Worm (Caenorhabditis elegans) whole organism, late embryonic: ENCODE results near the gene Y56A3A.16.
"Not testable (repeated sequence)": the region's sequence is repeated elsewhere in the genome, so short reads cannot be mapped to it uniquely, and the experiment has no call there.

Source experiments
- C08G9.2 ChIP-seq: sonication (generic microtip); optimal IDR thresholded peaks from 2 replicates; lab custom pipeline; 2016; ENCODE audit warnings: mild to moderate bottlenecking, missing genetic modification characterization, moderate library complexity, missing compliant biosample characterization
- C38D4.7 ChIP-seq: fragments of 200-800 bp; sonication (Bioruptor generic); optimal IDR thresholded peaks from 2 replicates; lab custom pipeline; 2018; ENCODE audit warnings: mild to moderate bottlenecking, missing genetic modification characterization, moderate library complexity, missing compliant biosample characterization
- K02D7.2 ChIP-seq: sonication (generic microtip); optimal IDR thresholded peaks from 2 replicates; lab custom pipeline; 2017; ENCODE audit warnings: mild to moderate bottlenecking, missing genetic modification characterization, missing compliant biosample characterization
- ceh-18 ChIP-seq: sonication (generic microtip); optimal IDR thresholded peaks from 2 replicates; lab custom pipeline; 2016; ENCODE audit warnings: missing genetic modification characterization, missing compliant biosample characterization
- ceh-19 ChIP-seq: fragments of 200-800 bp; sonication (Bioruptor generic); optimal IDR thresholded peaks from 2 replicates; lab custom pipeline; 2018; ENCODE audit warnings: mild to moderate bottlenecking, missing genetic modification characterization, missing compliant biosample characterization
- ceh-2 ChIP-seq: sonication (generic microtip); optimal IDR thresholded peaks from 2 replicates; lab custom pipeline; 2016; ENCODE audit warnings: missing genotype, missing genetic modification characterization, missing compliant biosample characterization
- ceh-22 ChIP-seq: sonication (generic microtip); optimal IDR thresholded peaks from 2 replicates; lab custom pipeline; 2017; ENCODE audit warnings: missing biosample characterization, missing genetic modification characterization
- ceh-24 ChIP-seq: sonication (generic microtip); optimal IDR thresholded peaks from 2 replicates; lab custom pipeline; 2016; ENCODE audit warnings: mild to moderate bottlenecking, missing genetic modification characterization, missing compliant biosample characterization
- ceh-45 ChIP-seq: fragments of 200-800 bp; sonication (Bioruptor generic); IDR thresholded peaks from 2 replicates; pipeline ENCODE4 v1.3.6; 2022; ENCODE audit warnings: missing genetic modification reagents, missing genetic modification characterization, missing compliant biosample characterization
- ceh-48 ChIP-seq: sonication (generic microtip); optimal IDR thresholded peaks from 2 replicates; lab custom pipeline; 2016; ENCODE audit warnings: missing genetic modification characterization, inconsistent platforms, missing compliant biosample characterization
- ceh-6 ChIP-seq: fragments of 200-800 bp; sonication (Bioruptor generic); optimal IDR thresholded peaks from 2 replicates; lab custom pipeline; 2018; ENCODE audit warnings: mild to moderate bottlenecking, missing genetic modification characterization, missing compliant biosample characterization
- ceh-9 ChIP-seq: sonication (generic microtip); optimal IDR thresholded peaks from 2 replicates; lab custom pipeline; 2016; ENCODE audit warnings: mild to moderate bottlenecking, missing genetic modification characterization, inconsistent platforms, missing compliant biosample characterization
- che-1 ChIP-seq: sonication (generic microtip); optimal IDR thresholded peaks from 2 replicates; lab custom pipeline; 2016; ENCODE audit warnings: mild to moderate bottlenecking, missing genetic modification characterization, missing compliant biosample characterization
- dmd-4 ChIP-seq: sonication (generic microtip); optimal IDR thresholded peaks from 2 replicates; lab custom pipeline; 2016; ENCODE audit warnings: borderline replicate concordance, missing genetic modification characterization, missing compliant biosample characterization
- elt-2 ChIP-seq: sonication (generic microtip); optimal IDR thresholded peaks from 2 replicates; lab custom pipeline; 2016; ENCODE audit warnings: missing genetic modification reagents, missing genetic modification characterization, missing compliant biosample characterization
- elt-4 ChIP-seq: sonication (generic microtip); optimal IDR thresholded peaks from 2 replicates; lab custom pipeline; 2016; ENCODE audit warnings: missing genetic modification characterization, missing compliant biosample characterization
- eyg-1 ChIP-seq: sonication (generic microtip); optimal IDR thresholded peaks from 2 replicates; lab custom pipeline; 2016; ENCODE audit warnings: missing genotype, missing genetic modification characterization, missing compliant biosample characterization
- fax-1 ChIP-seq: sonication (generic microtip); optimal IDR thresholded peaks from 2 replicates; lab custom pipeline; 2016; ENCODE audit warnings: missing genotype, missing genetic modification characterization, missing compliant biosample characterization
- fkh-6 ChIP-seq: sonication (generic microtip); optimal IDR thresholded peaks from 2 replicates; lab custom pipeline; 2016; ENCODE audit warnings: missing genetic modification characterization, missing compliant biosample characterization
- hlh-30 ChIP-seq: sonication (generic microtip); optimal IDR thresholded peaks from 2 replicates; lab custom pipeline; 2017; ENCODE audit warnings: antibody characterized with exemption, missing genetic modification characterization, missing compliant biosample characterization; ENCODE audit not compliant: insufficient read depth
- hlh-6 ChIP-seq: sonication (generic microtip); optimal IDR thresholded peaks from 2 replicates; lab custom pipeline; 2016; ENCODE audit warnings: missing genotype, missing genetic modification characterization, missing compliant biosample characterization
- odd-2 ChIP-seq: sonication (generic microtip); optimal IDR thresholded peaks from 2 replicates; lab custom pipeline; 2017; ENCODE audit warnings: antibody characterized with exemption, mild to moderate bottlenecking, missing genetic modification characterization, missing compliant biosample characterization
- pax-1 ChIP-seq: fragments of 150-350 bp; optimal IDR thresholded peaks from 2 replicates; lab custom pipeline; 2014; ENCODE audit warnings: missing biosample characterization, missing genetic modification characterization
- pros-1 ChIP-seq: fragments of 150-350 bp; optimal IDR thresholded peaks from 2 replicates; lab custom pipeline; 2014; ENCODE audit warnings: missing biosample characterization, missing genetic modification reagents, missing genetic modification characterization
- rnt-1 ChIP-seq: sonication (generic microtip); optimal IDR thresholded peaks from 2 replicates; lab custom pipeline; 2016; ENCODE audit warnings: missing genetic modification characterization, missing compliant biosample characterization
- sox-4 ChIP-seq: sonication (generic microtip); optimal IDR thresholded peaks from 2 replicates; lab custom pipeline; 2017; ENCODE audit warnings: mild to moderate bottlenecking, missing genetic modification characterization, inconsistent platforms, missing compliant biosample characterization
- syd-9 ChIP-seq: sonication (generic microtip); optimal IDR thresholded peaks from 2 replicates; lab custom pipeline; 2016; ENCODE audit warnings: mild to moderate bottlenecking, missing genetic modification characterization, moderate library complexity, missing compliant biosample characterization
- tbx-2 ChIP-seq: sonication (generic microtip); optimal IDR thresholded peaks from 2 replicates; lab custom pipeline; 2016; ENCODE audit warnings: missing genetic modification characterization, missing compliant biosample characterization
- tbx-7 ChIP-seq: sonication (generic microtip); optimal IDR thresholded peaks from 2 replicates; lab custom pipeline; 2016; ENCODE audit warnings: missing genotype, missing genetic modification characterization, missing compliant biosample characterization
- unc-3 ChIP-seq, 2 experiments: fragments of 200-800 bp in 1 of 2; sonication (Bioruptor generic) in 1 of 2; sonication (generic microtip) in 1 of 2; conservative IDR thresholded peaks in 1 of 2; optimal IDR thresholded peaks in 1 of 2; 2 replicates each; pipeline versions ENCODE4 v1.3.6 to Lab custom; 2016 to 2022; ENCODE audit warnings: missing compliant biosample characterization in 2 of 2, missing genetic modification characterization in 2 of 2, missing genetic modification reagents in 1 of 2
- zip-5 ChIP-seq: sonication (generic microtip); optimal IDR thresholded peaks from 2 replicates; lab custom pipeline; 2016; ENCODE audit warnings: missing genetic modification characterization, missing compliant biosample characterization

Gene Y56A3A.16

DNA sequence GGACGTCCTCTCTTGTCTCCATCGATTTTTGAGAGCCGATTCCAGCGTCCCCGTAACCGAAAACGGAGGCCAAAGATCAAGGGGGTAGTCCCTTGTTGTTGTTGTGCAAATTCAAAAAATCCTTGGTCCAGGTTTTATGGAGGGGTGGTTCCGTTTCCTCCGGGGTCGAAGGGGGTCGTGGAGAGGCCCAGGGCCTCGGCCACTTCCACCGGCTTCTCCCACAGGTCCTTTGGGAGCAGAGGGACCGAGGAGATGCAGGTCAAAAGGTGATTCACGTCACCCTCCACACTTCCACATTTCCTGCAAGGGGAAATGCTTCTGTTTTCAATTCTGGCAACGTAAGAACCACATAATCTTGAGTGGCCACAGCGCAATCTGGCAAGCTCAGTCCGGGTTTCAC is 30.4 kb downstream of the Y56A3A.16 start, which contains the start of gene fbxb-22:
Gene fbxb-22 (minus strand): TSS at position 61 of the 400 bp plus-strand sequence.
- TF ChIP-seq ceh-48, dmd-4, fax-1: not testable (repeated sequence)

DNA sequence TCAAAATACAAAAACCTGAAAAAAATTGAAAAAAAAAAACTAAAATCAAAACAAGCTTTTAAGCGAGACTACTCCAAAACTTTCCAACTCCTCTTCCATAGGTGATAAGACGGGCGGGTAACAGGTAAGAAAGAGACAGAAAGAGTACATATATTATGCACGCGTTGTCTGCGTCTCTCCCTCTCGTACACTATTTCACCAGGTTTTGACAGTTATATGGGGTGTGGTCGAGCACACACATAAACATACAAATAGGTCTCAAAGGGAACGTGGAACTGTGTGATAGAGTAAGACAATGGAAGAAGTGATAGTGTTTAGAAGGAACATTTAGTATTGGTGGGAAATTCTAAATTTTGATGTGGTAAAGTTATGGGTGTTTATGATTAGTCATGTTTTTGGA is 32.6 kb downstream of the Y56A3A.16 start:
- TF ChIP-seq elt-2 (peak; percentile 42), pax-1 (tag; lab: Kevin White, UChicago) (no peak), odd-2 (tag; lab: Kevin White, UChicago) (no peak), ceh-24 (no peak), zip-5 (tag; lab: Kevin White, UChicago) (no peak), ceh-18 (tag; lab: Kevin White, UChicago) (no peak), tbx-2 (tag; lab: Kevin White, UChicago) (no peak), ceh-9 (tag; lab: Kevin White, UChicago) (no peak), ceh-6 (GFP tag; lab: Kevin White, UChicago) (no peak)
- TF ChIP-seq, all 69 proteins: peak for 1

DNA sequence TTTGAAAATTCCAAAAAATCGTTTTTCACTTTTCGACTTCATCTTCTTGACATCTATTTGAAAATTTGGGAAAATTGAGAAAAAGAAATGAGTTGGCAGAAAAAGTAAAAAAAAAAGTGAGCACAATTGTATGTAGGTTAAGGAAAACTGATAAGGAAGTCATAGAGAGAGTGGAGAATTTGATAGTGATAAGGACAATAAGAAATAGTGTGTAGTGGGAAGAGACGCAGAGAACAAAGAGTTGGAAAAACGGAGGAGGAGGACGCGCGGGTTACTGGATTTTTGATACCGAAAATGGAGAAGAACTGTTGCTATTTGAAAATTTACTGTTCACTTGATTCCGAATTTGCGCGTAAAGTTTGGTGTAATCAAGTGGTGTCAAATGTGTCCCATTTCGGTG is 35.4 kb downstream of the Y56A3A.16 start, which contains the start of gene Y56A3A.6:
Gene Y56A3A.6 (minus strand): TSS at position 53 of the 400 bp plus-strand sequence.
- TF ChIP-seq rnt-1 (tag; lab: Kevin White, UChicago) (no peak), ceh-48 (no peak), elt-2 (peak; percentile 79), C38D4.7 (GFP tag; lab: Kevin White, UChicago) (no peak)
- TF ChIP-seq, all 69 proteins: peak for 1

DNA sequence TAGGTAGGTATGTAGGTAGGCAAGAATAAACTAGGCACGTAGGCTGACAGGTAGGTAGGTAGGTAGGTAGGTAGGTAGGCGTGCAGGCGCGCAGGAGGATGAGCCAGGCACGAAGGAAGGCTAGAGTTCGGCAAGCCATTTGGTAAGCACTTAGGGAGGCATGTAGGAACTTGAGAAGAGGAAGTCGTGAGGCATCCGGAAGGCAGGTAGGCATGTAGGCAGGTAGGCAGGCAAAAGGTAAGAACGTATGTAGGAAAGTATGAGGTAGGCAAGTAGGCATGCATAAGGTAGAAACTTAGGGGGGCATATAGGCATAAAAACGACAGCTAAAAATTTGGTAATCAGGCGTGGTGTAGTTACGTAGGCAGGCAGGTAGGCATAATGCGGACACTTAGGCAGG is 38.0 kb downstream of the Y56A3A.16 start:
- TF ChIP-seq dmd-4 (no peak), zip-5 (tag; lab: Kevin White, UChicago) (no peak), hlh-6 (tag; lab: Kevin White, UChicago) (no peak), unc-3 (GFP tag; conservative IDR thresholded peaks at IDR 0.05; lab: Robert Waterston, UW) (no peak), unc-3 (tag; optimal IDR thresholded peaks at IDR 0.05; lab: Kevin White, UChicago) (no peak), pros-1 (no peak), elt-4 (tag; lab: Kevin White, UChicago) (peak; percentile 32)

DNA sequence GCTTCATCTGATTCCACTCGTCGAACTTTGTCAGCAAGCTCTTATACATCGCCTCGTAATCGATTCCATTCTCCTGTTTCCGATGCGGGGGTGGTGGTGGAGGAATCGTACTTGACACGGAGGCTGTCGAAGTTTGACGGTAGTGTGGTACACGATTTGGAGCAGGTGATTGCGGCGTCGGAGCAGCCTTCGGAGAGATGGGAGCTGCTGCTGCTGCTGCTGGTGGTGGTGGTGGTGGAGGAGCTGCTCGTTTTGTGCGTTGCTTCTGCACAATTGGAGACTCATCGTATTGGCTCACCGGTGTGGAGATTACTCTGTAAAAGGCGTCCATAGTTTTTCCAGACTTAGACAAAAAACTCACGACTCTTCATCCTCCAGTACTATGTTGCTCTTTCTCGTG is 39.9 kb downstream of the Y56A3A.16 start:
- TF ChIP-seq ceh-2 (tag; lab: Kevin White, UChicago) (no peak), ceh-6 (GFP tag; lab: Kevin White, UChicago) (no peak), fkh-6 (tag; lab: Kevin White, UChicago) (no peak), hlh-30 (tag; lab: Kevin White, UChicago) (no peak), sox-4 (tag; lab: Kevin White, UChicago) (no peak), eyg-1 (no peak), hlh-6 (tag; lab: Kevin White, UChicago) (no peak), K02D7.2 (tag; lab: Kevin White, UChicago) (no peak), elt-4 (tag; lab: Kevin White, UChicago) (no peak), syd-9 (no peak), ceh-22 (tag; lab: Kevin White, UChicago) (no peak), tbx-7 (no peak), ceh-18 (tag; lab: Kevin White, UChicago) (no peak), ceh-45 (GFP tag; lab: Robert Waterston, UW) (no peak), pax-1 (tag; lab: Kevin White, UChicago) (no peak), che-1 (tag; lab: Kevin White, UChicago) (no peak)

DNA sequence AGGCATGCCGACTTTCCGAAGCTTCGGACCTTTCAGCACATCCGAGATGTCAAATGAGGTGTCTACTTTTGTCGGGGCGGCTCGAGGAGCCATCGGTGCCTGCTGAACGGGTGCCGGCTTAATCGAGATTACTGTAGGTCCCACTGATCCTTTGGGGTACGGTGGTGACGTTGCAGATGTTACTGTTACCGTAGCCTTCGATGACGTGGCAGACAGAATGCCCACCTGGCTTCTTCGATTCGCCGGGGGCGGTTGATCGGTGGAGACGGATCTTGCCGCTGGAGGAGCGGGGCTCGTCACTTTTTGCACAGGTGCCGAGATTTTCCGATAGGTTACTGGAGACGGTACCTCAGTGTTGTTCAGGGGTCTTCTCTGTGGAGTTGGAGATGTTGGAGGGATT is 42.5 kb downstream of the Y56A3A.16 start:
- peak; percentile 0 for TF ChIP-seq C08G9.2 (tag; lab: Kevin White, UChicago)
- no peak for TF ChIP-seq ceh-19
- TF ChIP-seq, all 69 proteins: peak for 1
